Worm (Caenorhabditis elegans): ENCODE measurements around the gene ZK1290.10.

- TF ChIP-seq nhr-11 (tag; optimal IDR thresholded peaks at IDR 0.05) (no peak), aly-2 (tag; optimal IDR thresholded peaks at IDR 0.05) (no peak), elt-1 (tag; optimal IDR thresholded peaks at IDR 0.05) (no peak), snpc-4 (tag; optimal IDR thresholded peaks at IDR 0.05) (no peak), elt-3 (tag; optimal IDR thresholded peaks at IDR 0.05) (no peak), Y55F3AM.14 (GFP tag; optimal IDR thresholded peaks at IDR 0.05) (no peak), unc-39 (tag; optimal IDR thresholded peaks at IDR 0.05) (no peak), ceh-82 (tag; optimal IDR thresholded peaks at IDR 0.05) (no peak)
These were observed 18.8 kb downstream of the ZK1290.10 start, which contains the start of gene ZK1290.13 for ce11 chrII:7534934-7535333.
